Worm (Caenorhabditis elegans) whole organism, midembryonic: ENCODE measurements around the gene C17H12.3.

Experiments
- T22C8.4 ChIP-seq: fragments of 200-800 bp; sonication (Bioruptor generic); IDR thresholded peaks from 2 replicates; pipeline ENCODE4 v1.3.6; 2022; ENCODE audit warnings: missing genetic modification characterization, missing compliant biosample characterization
- cog-1 ChIP-seq: sonication (generic microtip); optimal IDR thresholded peaks from 2 replicates; lab custom pipeline; 2016; ENCODE audit warnings: missing genetic modification characterization, missing compliant biosample characterization
- flt-1 ChIP-seq: fragments of 200-800 bp; sonication (Bioruptor generic); IDR thresholded peaks from 2 replicates; pipeline ENCODE4 v1.3.6; 2022; ENCODE audit warnings: missing genetic modification characterization, missing compliant biosample characterization
- klf-2 ChIP-seq: fragments of 200-800 bp; sonication (Bioruptor generic); conservative IDR thresholded peaks from 2 replicates; pipeline ENCODE4 v1.3.6; 2022; ENCODE audit warnings: missing genetic modification reagents, missing genetic modification characterization, missing compliant biosample characterization
- med-1 ChIP-seq: sonication (generic microtip); optimal IDR thresholded peaks from 2 replicates; lab custom pipeline; 2017; ENCODE audit warnings: missing genetic modification characterization, mild to moderate bottlenecking, missing compliant biosample characterization, antibody characterized with exemption, missing genetic modification reagents; ENCODE audit not compliant: insufficient read depth
- ref-1 ChIP-seq: fragments of 200-800 bp; sonication (Bioruptor generic); conservative IDR thresholded peaks from 2 replicates; pipeline ENCODE4 v1.3.6; 2022; ENCODE audit warnings: missing genetic modification reagents, missing genetic modification characterization, missing compliant biosample characterization
- tab-1 ChIP-seq: fragments of 200-800 bp; sonication (Bioruptor generic); IDR thresholded peaks from 2 replicates; pipeline ENCODE4 v1.3.6; 2022; ENCODE audit warnings: missing genetic modification characterization, missing compliant biosample characterization
- ztf-23 ChIP-seq: fragments of 200-800 bp; sonication (Bioruptor generic); IDR thresholded peaks from 2 replicates; pipeline ENCODE4 v1.3.6; 2022; ENCODE audit warnings: missing genetic modification reagents, missing genetic modification characterization, missing compliant biosample characterization
- ztf-29 ChIP-seq: fragments of 200-800 bp; sonication (Bioruptor generic); IDR thresholded peaks from 2 replicates; pipeline ENCODE4 v1.3.6; 2022; ENCODE audit warnings: missing genetic modification reagents, missing genetic modification characterization, missing compliant biosample characterization

Gene C17H12.3

ce11 chrIV:6750117-6750516, 45.3 kb downstream of the C17H12.3 start:
- TF ChIP-seq ref-1 (GFP tag; lab: Robert Waterston, UW) (no peak), klf-2 (no peak), flt-1 (GFP tag; lab: Robert Waterston, UW) (no peak), med-1 (no peak), ztf-29 (GFP tag; lab: Robert Waterston, UW) (no peak), T22C8.4 (GFP tag; lab: Robert Waterston, UW) (no peak), ztf-23 (GFP tag; lab: Robert Waterston, UW) (no peak), cog-1 (tag; lab: Kevin White, UChicago) (no peak), tab-1 (GFP tag; lab: Robert Waterston, UW) (no peak)

- TF ChIP-seq ref-1 (GFP tag; lab: Robert Waterston, UW) (no peak), flt-1 (GFP tag; lab: Robert Waterston, UW) (no peak), T22C8.4 (GFP tag; lab: Robert Waterston, UW) (no peak)
Measured at ce11 chrIV:6748491-6748890, 46.9 kb downstream of the C17H12.3 start, which contains the start of gene lin-45. lin-45 (minus strand) TSS chrIV:6748572.

- TF ChIP-seq cog-1 (tag; lab: Kevin White, UChicago) (peak; percentile 13), tab-1 (GFP tag; lab: Robert Waterston, UW) (no peak), flt-1 (GFP tag; lab: Robert Waterston, UW) (0 out of 2 replicates have a peak, but pooled peaks have one; percentile 13), klf-2 (no peak), ztf-23 (GFP tag; lab: Robert Waterston, UW) (no peak)
Measured at ce11 chrIV:6747652-6748051, 47.8 kb downstream of the C17H12.3 start.

ce11 chrIV:6747083-6747482, 48.3 kb downstream of the C17H12.3 start:
- TF ChIP-seq klf-2: no peak
- no peak for TF ChIP-seq cog-1 (tag; lab: Kevin White, UChicago)
- TF ChIP-seq med-1: no peak
- no peak for TF ChIP-seq ztf-29 (GFP tag; lab: Robert Waterston, UW)
- no peak for TF ChIP-seq T22C8.4 (GFP tag; lab: Robert Waterston, UW)
- no peak for TF ChIP-seq tab-1 (GFP tag; lab: Robert Waterston, UW)
- no peak for TF ChIP-seq ztf-23 (GFP tag; lab: Robert Waterston, UW)
- TF ChIP-seq flt-1 (GFP tag; lab: Robert Waterston, UW): no peak
- no peak for TF ChIP-seq ref-1 (GFP tag; lab: Robert Waterston, UW)
